Worm (Caenorhabditis elegans): ENCODE data around the gene rbd-1.
A peak's percentile ranks its signal among the peaks of the same experiment; 100 is the strongest.

rbd-1 gene

DNA sequence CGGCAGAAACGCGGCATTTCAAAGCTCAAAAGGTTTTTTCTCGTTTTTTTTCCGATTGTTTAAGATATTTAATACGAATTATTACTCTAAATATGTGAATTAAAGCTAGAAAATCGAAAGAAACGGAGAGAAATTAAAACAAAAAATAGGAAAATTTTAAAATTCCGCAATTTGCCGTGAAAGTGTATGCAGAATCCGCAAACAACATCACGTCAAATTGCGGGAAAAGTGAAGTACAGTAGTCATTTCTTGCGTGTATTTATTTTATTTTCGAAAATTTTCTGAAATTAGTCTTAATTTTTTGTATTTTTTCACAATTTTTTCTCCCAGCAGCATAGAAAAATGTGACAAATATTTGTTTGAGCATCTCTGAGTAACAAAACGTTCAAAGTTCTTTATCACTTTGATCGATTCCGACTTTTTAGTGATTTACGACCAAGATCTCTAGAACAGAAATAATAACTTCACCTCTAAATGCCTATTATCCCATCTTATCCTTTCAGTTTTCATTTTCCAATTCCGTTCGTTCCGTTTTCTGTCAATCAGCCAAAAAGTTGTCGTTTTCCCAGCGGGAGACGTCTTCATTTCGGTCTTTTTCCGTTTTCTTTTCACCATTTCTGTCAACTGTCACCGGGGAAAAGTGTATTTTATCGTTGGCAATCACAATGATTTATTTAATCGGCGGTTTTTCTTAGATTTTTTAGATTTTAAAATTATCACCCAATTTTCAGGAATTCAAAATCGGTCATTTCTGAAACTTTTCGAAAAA is 39.8 kb upstream of the rbd-1 start (continued):
- TF ChIP-seq F22D6.2 (tag; optimal IDR thresholded peaks at IDR 0.05): no peak
- TF ChIP-seq bed-1 (GFP tag; IDR thresholded peaks at IDR 0.05): no peak
- no peak for TF ChIP-seq F39B2.1 (GFP tag; IDR thresholded peaks at IDR 0.05)
- TF ChIP-seq nfya-2 (GFP tag; IDR thresholded peaks at IDR 0.05): no peak
- peak; percentile 54 for TF ChIP-seq snpc-1.3 (tag; optimal IDR thresholded peaks at IDR 0.05; ENCODE audit: insufficient read depth)
- no peak for TF ChIP-seq zim-3 (tag; optimal IDR thresholded peaks at IDR 0.05)
- no peak for TF ChIP-seq snpc-1.1 (tag; optimal IDR thresholded peaks at IDR 0.05; ENCODE audit: insufficient read depth)
- no peak for TF ChIP-seq somi-1 (GFP tag; optimal IDR thresholded peaks at IDR 0.05)
- TF ChIP-seq rpc-1 (optimal IDR thresholded peaks at IDR 0.05): no peak
- TF ChIP-seq rpc-1 (tag; optimal IDR thresholded peaks at IDR 0.05): no peak
- no peak for TF ChIP-seq snpc-4 (GFP tag; optimal IDR thresholded peaks at IDR 0.05)
- TF ChIP-seq snpc-4 (tag; optimal IDR thresholded peaks at IDR 0.05): peak in 2 of 4 experiments; percentile 14 to 31
- no peak for TF ChIP-seq ztf-28 (GFP tag; IDR thresholded peaks at IDR 0.05)
- TF ChIP-seq tlf-1 (GFP tag; optimal IDR thresholded peaks at IDR 0.05): no peak
- no peak for TF ChIP-seq B0336.3 (GFP tag; IDR thresholded peaks at IDR 0.05)
- TF ChIP-seq F57A8.1 (GFP tag; optimal IDR thresholded peaks at IDR 0.05): no peak
- TF ChIP-seq aptf-3 (GFP tag; IDR thresholded peaks at IDR 0.05): no peak
- TF ChIP-seq F33H1.4 (GFP tag; IDR thresholded peaks at IDR 0.05): no peak
- no peak for TF ChIP-seq ceh-79 (tag; optimal IDR thresholded peaks at IDR 0.05)
- no peak for TF ChIP-seq aptf-2 (GFP tag; conservative IDR thresholded peaks at IDR 0.05)
- TF ChIP-seq B0035.1 (tag; optimal IDR thresholded peaks at IDR 0.05): no peak
- no peak for TF ChIP-seq attf-3 (GFP tag; conservative IDR thresholded peaks at IDR 0.05)
- peak; percentile 17 for TF ChIP-seq tbp1 (GFP tag; optimal IDR thresholded peaks at IDR 0.05)

DNA sequence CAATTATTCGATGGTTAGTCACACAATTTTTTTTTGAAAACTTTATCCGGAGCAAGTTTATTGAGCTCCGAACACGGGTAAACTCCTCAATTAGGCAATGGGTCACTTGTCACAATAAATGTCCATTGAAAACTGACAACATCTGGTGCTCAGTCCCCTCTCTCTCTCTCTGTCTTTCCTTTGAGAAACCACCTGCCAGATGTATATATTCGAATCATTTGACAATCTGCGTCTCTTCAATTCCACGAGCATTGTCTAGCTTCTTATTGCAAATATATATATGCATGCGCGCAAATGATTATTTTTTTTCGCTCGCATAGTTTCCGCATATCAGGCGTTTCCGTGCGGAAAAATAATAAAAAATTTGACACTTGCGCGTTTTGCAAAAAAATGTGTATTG is 39.0 kb upstream of the rbd-1 start:
- TF ChIP-seq F57A8.1 (GFP tag; optimal IDR thresholded peaks at IDR 0.05): no peak
- TF ChIP-seq ama-1 (optimal IDR thresholded peaks at IDR 0.05): no peak
- TF ChIP-seq ama-1 (GFP tag; optimal IDR thresholded peaks at IDR 0.05): no peak
- no peak for TF ChIP-seq D2030.7 (GFP tag; IDR thresholded peaks at IDR 0.05)
- TF ChIP-seq B0336.3 (GFP tag; IDR thresholded peaks at IDR 0.05): no peak
- no peak for TF ChIP-seq mcd-1 (GFP tag; IDR thresholded peaks at IDR 0.05)
- no peak for TF ChIP-seq madf-8 (GFP tag; conservative IDR thresholded peaks at IDR 0.05)
- TF ChIP-seq ceh-79 (tag; optimal IDR thresholded peaks at IDR 0.05): no peak
- no peak for TF ChIP-seq repo-1 (tag; optimal IDR thresholded peaks at IDR 0.05)
- TF ChIP-seq F52B5.7 (tag; optimal IDR thresholded peaks at IDR 0.05): no peak
- no peak for TF ChIP-seq B0261.1 (tag; optimal IDR thresholded peaks at IDR 0.05)
- no peak for TF ChIP-seq egl-18 (GFP tag; IDR thresholded peaks at IDR 0.05)
- no peak for TF ChIP-seq him-1 (tag; optimal IDR thresholded peaks at IDR 0.05)
- TF ChIP-seq nhr-179 (tag; optimal IDR thresholded peaks at IDR 0.05): no peak
- TF ChIP-seq atf-7 (tag; optimal IDR thresholded peaks at IDR 0.05): no peak

DNA sequence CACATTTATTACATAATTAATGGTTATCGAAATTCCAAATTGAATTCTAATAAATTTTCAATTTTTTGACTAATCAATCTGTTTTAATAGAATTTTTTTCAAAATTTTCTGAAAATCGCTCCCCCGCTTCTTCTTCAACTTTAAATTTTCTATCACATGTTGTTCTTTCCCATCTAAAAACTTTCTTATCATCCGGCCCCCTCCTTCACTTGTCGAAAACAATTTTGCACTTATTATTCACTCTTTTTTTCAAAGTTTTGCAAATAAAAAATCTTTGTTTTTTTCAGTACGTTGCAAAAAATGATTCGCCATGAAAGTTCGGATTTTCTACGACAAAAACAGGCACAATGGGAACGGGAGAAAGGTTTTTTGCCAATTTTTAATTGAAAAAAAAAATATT is 36.4 kb upstream of the rbd-1 start, which contains the start of gene T23B5.3:
T23B5.3 (plus strand) TSS at position 301 of the 400 bp plus-strand sequence.
- TF ChIP-seq nfya-2 (GFP tag; IDR thresholded peaks at IDR 0.05): no peak
- TF ChIP-seq nhr-80 (tag; optimal IDR thresholded peaks at IDR 0.05): no peak

Data from whole organism, young adult.